Fruit fly (Drosophila melanogaster) whole organism, embryonic: ENCODE measurements around the gene CG1024.
A peak's percentile ranks its signal among the peaks of the same experiment; 100 is the strongest.

Experiments
- Bgb ChIP-seq: fragments of 200-800 bp; sonication (Bioruptor generic); IDR thresholded peaks from 2 replicates; pipeline ENCODE4 v1.3.6; 2022; ENCODE audit warnings: missing biosample characterization, missing genetic modification characterization; ENCODE audit not compliant: partially characterized antibody
- CG10959 ChIP-seq: fragments of 200-800 bp; sonication (Bioruptor generic); IDR thresholded peaks from 2 replicates; pipeline ENCODE4 v1.3.6; 2022; ENCODE audit warnings: missing biosample characterization, missing genetic modification characterization
- CG11560 ChIP-seq: fragments of 200-800 bp; sonication (Bioruptor generic); IDR thresholded peaks from 3 replicates; pipeline ENCODE4 v1.3.6; 2022; ENCODE audit warnings: missing biosample characterization, missing genetic modification characterization
- CG12236 ChIP-seq: fragments of 200-800 bp; sonication (Bioruptor generic); optimal IDR thresholded peaks from 2 replicates; lab custom pipeline; 2016; ENCODE audit warnings: missing biosample characterization, missing genetic modification characterization
- CG12659 ChIP-seq: fragments of 200-800 bp; sonication (Bioruptor generic); optimal IDR thresholded peaks from 3 replicates; lab custom pipeline; 2017; ENCODE audit warnings: mild to moderate bottlenecking, missing biosample characterization, missing genetic modification reagents, missing genetic modification characterization
- CG12744 ChIP-seq: fragments of 200-800 bp; sonication (Bioruptor generic); optimal IDR thresholded peaks from 2 replicates; lab custom pipeline; 2016; ENCODE audit warnings: missing biosample characterization, missing genetic modification characterization
- CG15696 ChIP-seq: fragments of 200-800 bp; sonication (Bioruptor generic); optimal IDR thresholded peaks from 2 replicates; lab custom pipeline; 2019; ENCODE audit warnings: missing biosample characterization, mild to moderate bottlenecking, missing genetic modification characterization, moderate library complexity
- CG16779 ChIP-seq: fragments of 200-800 bp; sonication (Bioruptor generic); IDR thresholded peaks from 2 replicates; pipeline ENCODE4 v1.3.6; 2022; ENCODE audit warnings: missing biosample characterization, missing genetic modification characterization
- CG17328 ChIP-seq: fragments of 200-800 bp; sonication (Bioruptor generic); IDR thresholded peaks from 2 replicates; pipeline ENCODE4 v1.3.6; 2022; ENCODE audit warnings: missing biosample characterization, missing genetic modification characterization
- CG17612 ChIP-seq: fragments of 200-800 bp; sonication (Bioruptor generic); IDR thresholded peaks from 2 replicates; pipeline ENCODE4 v1.3.6; 2022; ENCODE audit warnings: missing biosample characterization, missing genetic modification characterization
- CG1832 ChIP-seq: fragments of 200-800 bp; sonication (Bioruptor generic); optimal IDR thresholded peaks from 2 replicates; lab custom pipeline; 2017; ENCODE audit warnings: missing biosample characterization, mild to moderate bottlenecking, missing genetic modification characterization, inconsistent platforms
- CG18619 ChIP-seq: fragments of 200-800 bp; sonication (Bioruptor generic); optimal IDR thresholded peaks from 3 replicates; lab custom pipeline; 2017; ENCODE audit warnings: missing biosample characterization, mild to moderate bottlenecking, missing genetic modification characterization
- CG4282 ChIP-seq: fragments of 200-800 bp; sonication (Bioruptor generic); optimal IDR thresholded peaks from 2 replicates; lab custom pipeline; 2016; ENCODE audit warnings: missing biosample characterization, missing genetic modification characterization
- CG4328 ChIP-seq: fragments of 200-800 bp; sonication (Bioruptor generic); optimal IDR thresholded peaks from 3 replicates; lab custom pipeline; 2017; ENCODE audit warnings: missing biosample characterization, missing genetic modification reagents, missing genetic modification characterization
- CG5245 ChIP-seq: fragments of 200-800 bp; sonication (Bioruptor generic); optimal IDR thresholded peaks from 3 replicates; lab custom pipeline; 2016; ENCODE audit warnings: missing biosample characterization, missing genetic modification characterization
- CG6813 ChIP-seq: fragments of 200-800 bp; sonication (Bioruptor generic); optimal IDR thresholded peaks from 2 replicates; lab custom pipeline; 2017; ENCODE audit warnings: missing biosample characterization, missing genetic modification characterization, mild to moderate bottlenecking, moderate library complexity, missing genetic modification reagents
- CG7271 ChIP-seq: fragments of 200-800 bp; sonication (Bioruptor generic); optimal IDR thresholded peaks from 2 replicates; lab custom pipeline; 2018; ENCODE audit warnings: missing biosample characterization, mild to moderate bottlenecking, missing genetic modification characterization, moderate library complexity
- CG7839 ChIP-seq: fragments of 200-800 bp; sonication (Bioruptor generic); optimal IDR thresholded peaks from 3 replicates; lab custom pipeline; 2018; ENCODE audit warnings: missing biosample characterization, mild to moderate bottlenecking, missing genetic modification characterization, moderate library complexity
- CG8388 ChIP-seq: fragments of 200-800 bp; sonication (Bioruptor generic); optimal IDR thresholded peaks from 2 replicates; lab custom pipeline; 2019; ENCODE audit warnings: missing biosample characterization, mild to moderate bottlenecking, missing genetic modification characterization, moderate library complexity
- CG9437 ChIP-seq: fragments of 200-800 bp; sonication (Bioruptor generic); optimal IDR thresholded peaks from 2 replicates; lab custom pipeline; 2018; ENCODE audit warnings: missing biosample characterization, mild to moderate bottlenecking, missing genetic modification characterization
- Dip3 ChIP-seq: fragments of 200-800 bp; sonication (Bioruptor generic); optimal IDR thresholded peaks from 3 replicates; lab custom pipeline; 2016; ENCODE audit warnings: missing biosample characterization, missing genetic modification characterization
- Dp ChIP-seq: fragments of 200-800 bp; sonication (Bioruptor generic); optimal IDR thresholded peaks from 2 replicates; lab custom pipeline; 2018; ENCODE audit warnings: missing biosample characterization, mild to moderate bottlenecking, missing genetic modification characterization, moderate library complexity
- Ets97D ChIP-seq: fragments of 200-800 bp; sonication (Bioruptor generic); optimal IDR thresholded peaks from 3 replicates; lab custom pipeline; 2016; ENCODE audit warnings: missing biosample characterization, missing genetic modification characterization
- GATAe ChIP-seq: fragments of 200-800 bp; sonication (Bioruptor generic); conservative IDR thresholded peaks from 2 replicates; pipeline ENCODE4 v1.3.6; 2022; ENCODE audit warnings: missing biosample characterization, missing genetic modification characterization
- H2.0 ChIP-seq: fragments of 200-800 bp; sonication (Bioruptor generic); IDR thresholded peaks from 2 replicates; pipeline ENCODE4 v1.3.6; 2022; ENCODE audit warnings: missing biosample characterization, missing genetic modification characterization
- Hr39 ChIP-seq: fragments of >200 bp; optimal IDR thresholded peaks from 2 replicates; lab custom pipeline; 2017
- NC2α ChIP-seq: fragments of 200-800 bp; sonication (Bioruptor generic); optimal IDR thresholded peaks from 2 replicates; lab custom pipeline; 2016; ENCODE audit warnings: missing biosample characterization, missing genetic modification characterization
- Nf-YC ChIP-seq: fragments of 200-800 bp; optimal IDR thresholded peaks from 3 replicates; lab custom pipeline; 2019; ENCODE audit warnings: missing biosample characterization, mild to moderate bottlenecking, missing genetic modification characterization, moderate library complexity
- NfI ChIP-seq: fragments of 200-800 bp; sonication (Bioruptor generic); optimal IDR thresholded peaks from 3 replicates; lab custom pipeline; 2018; ENCODE audit warnings: missing biosample characterization, mild to moderate bottlenecking, missing genetic modification characterization, moderate library complexity
- Scr ChIP-seq: fragments of 200-800 bp; sonication (Bioruptor generic); IDR thresholded peaks from 2 replicates; pipeline ENCODE4 v1.3.6; 2022; ENCODE audit warnings: missing biosample characterization, missing genetic modification characterization; ENCODE audit not compliant: partially characterized antibody
- Ssrp ChIP-seq: fragments of 200-800 bp; sonication (Bioruptor generic); optimal IDR thresholded peaks from 2 replicates; lab custom pipeline; 2018; ENCODE audit warnings: missing biosample characterization, mild to moderate bottlenecking, missing genetic modification characterization, moderate library complexity
- Stat92E ChIP-seq, 3 experiments: fragments of >200 bp in 2 of 3; fragments of 200-800 bp in 1 of 3; sonication (Bioruptor generic) in 1 of 3; optimal IDR thresholded peaks; 2 replicates each; lab custom pipeline; 2017 to 2019; ENCODE audit warnings: missing biosample characterization in 3 of 3, missing genetic modification characterization in 3 of 3, mild to moderate bottlenecking in 1 of 3, moderate library complexity in 1 of 3
- Tbp ChIP-seq: fragments of >200 bp; optimal IDR thresholded peaks from 2 replicates; lab custom pipeline; 2018; ENCODE audit warnings: missing biosample characterization, missing genetic modification characterization
- ap ChIP-seq: fragments of 200-800 bp; sonication (Bioruptor generic); IDR thresholded peaks from 2 replicates; pipeline ENCODE4 v1.3.6; 2022; ENCODE audit warnings: missing biosample characterization, missing genetic modification characterization
- bab2 ChIP-seq: fragments of 200-800 bp; sonication (Bioruptor generic); optimal IDR thresholded peaks from 2 replicates; lab custom pipeline; 2016; ENCODE audit warnings: missing biosample characterization, missing genetic modification characterization
- cg ChIP-seq: fragments of 200-800 bp; sonication (Bioruptor generic); optimal IDR thresholded peaks from 3 replicates; lab custom pipeline; 2019; ENCODE audit warnings: missing biosample characterization, mild to moderate bottlenecking, missing genetic modification characterization, moderate library complexity
- chm ChIP-seq: fragments of 200-800 bp; sonication (Bioruptor generic); IDR thresholded peaks from 2 replicates; pipeline ENCODE4 v1.3.6; 2022; ENCODE audit warnings: missing biosample characterization, missing genetic modification characterization
- crp ChIP-seq, 2 experiments: fragments of 200-800 bp; sonication (Bioruptor generic); optimal IDR thresholded peaks; 2 replicates in 1 of 2; 3 replicates in 1 of 2; lab custom pipeline; 2017; ENCODE audit warnings: missing biosample characterization in 2 of 2, missing genetic modification characterization in 2 of 2, mild to moderate bottlenecking in 1 of 2, moderate library complexity in 1 of 2
- dpn ChIP-seq, 2 experiments: fragments of 200-800 bp; sonication (Bioruptor generic); optimal IDR thresholded peaks; 3 replicates each; lab custom pipeline; 2016; ENCODE audit warnings: missing biosample characterization in 2 of 2, missing genetic modification characterization in 2 of 2
- dysf ChIP-seq: fragments of 200-800 bp; sonication (Bioruptor generic); IDR thresholded peaks from 3 replicates; pipeline ENCODE4 v1.3.6; 2022; ENCODE audit warnings: missing biosample characterization, missing genetic modification characterization
- inv ChIP-seq: fragments of 200-800 bp; sonication (Bioruptor generic); IDR thresholded peaks from 2 replicates; pipeline ENCODE4 v1.3.6; 2022; ENCODE audit warnings: missing biosample characterization, missing genetic modification characterization; ENCODE audit not compliant: partially characterized antibody
- jing ChIP-seq: fragments of 200-800 bp; sonication (Bioruptor generic); optimal IDR thresholded peaks from 2 replicates; lab custom pipeline; 2018; ENCODE audit warnings: missing biosample characterization, mild to moderate bottlenecking, missing genetic modification characterization
- ken ChIP-seq: fragments of 200-800 bp; sonication (Bioruptor generic); IDR thresholded peaks from 3 replicates; pipeline ENCODE4 v1.3.6; 2022; ENCODE audit warnings: missing biosample characterization, missing genetic modification characterization
- lilli ChIP-seq: fragments of 200-800 bp; sonication (Bioruptor generic); optimal IDR thresholded peaks from 3 replicates; lab custom pipeline; 2016; ENCODE audit warnings: missing biosample characterization, missing genetic modification characterization
- pho ChIP-seq: fragments of 200-800 bp; sonication (Bioruptor generic); optimal IDR thresholded peaks from 2 replicates; lab custom pipeline; 2016; ENCODE audit warnings: missing biosample characterization, missing genetic modification characterization
- pros ChIP-seq: fragments of 200-800 bp; sonication (Bioruptor generic); optimal IDR thresholded peaks from 3 replicates; lab custom pipeline; 2019; ENCODE audit warnings: missing biosample characterization, mild to moderate bottlenecking, missing genetic modification characterization, moderate library complexity
- sisA ChIP-seq: fragments of 200-800 bp; sonication (Bioruptor generic); IDR thresholded peaks from 2 replicates; pipeline ENCODE4 v1.3.6; 2022; ENCODE audit warnings: missing biosample characterization, missing genetic modification characterization
- tin ChIP-seq: fragments of 200-800 bp; sonication (Bioruptor generic); optimal IDR thresholded peaks from 3 replicates; lab custom pipeline; 2016; ENCODE audit warnings: missing biosample characterization, missing genetic modification characterization
- vnd ChIP-seq: fragments of 200-800 bp; sonication (Bioruptor generic); IDR thresholded peaks from 3 replicates; pipeline ENCODE4 v1.3.6; 2022; ENCODE audit warnings: missing biosample characterization, missing genetic modification characterization; ENCODE audit not compliant: partially characterized antibody
- zen ChIP-seq: fragments of 200-800 bp; sonication (Bioruptor generic); optimal IDR thresholded peaks from 3 replicates; lab custom pipeline; 2018; ENCODE audit warnings: missing biosample characterization, mild to moderate bottlenecking, missing genetic modification characterization, moderate library complexity

The CG1024 gene

dm6 chr3R:6382733-6383465, 2.8 kb upstream of the CG1024 start, which contains the start of gene gzl (continued):
- TF ChIP-seq vnd (peak; percentile 96), CG4282 (no peak), CG15696 (no peak), ap (no peak), dpn (GFP tag; optimal IDR thresholded peaks at IDR 0.05; lab: Kevin White, UChicago) (no peak), Hr39 (lab: Kevin White, UChicago) (no peak), Ssrp (no peak), NfI (no peak), Scr (GFP tag; lab: Robert Waterston, UW) (peak; percentile 97), tin (GFP tag; lab: Kevin White, UChicago) (no peak), CG6813 (no peak), CG9437 (GFP tag; lab: Kevin White, UChicago) (no peak), CG7839 (tag; lab: Kevin White, UChicago) (no peak), bab2 (GFP tag; lab: Kevin White, UChicago) (no peak), Bgb (peak; percentile 98), Stat92E (GFP tag; optimal IDR thresholded peaks at IDR 0.05; lab: Kevin White, UChicago) (no peak), CG12744 (GFP tag; lab: Kevin White, UChicago) (no peak), H2.0 (GFP tag; lab: Robert Waterston, UW) (no peak), zen (peak; percentile 14), chm (no peak), Dp (GFP tag; lab: Kevin White, UChicago) (peak; percentile 64), dysf (GFP tag; lab: Robert Waterston, UW) (no peak), CG8388 (GFP tag; lab: Kevin White, UChicago) (no peak), CG4328 (no peak), CG7271 (no peak), CG12659 (GFP tag; lab: Kevin White, UChicago) (peak; percentile 29), pros (GFP tag; lab: Kevin White, UChicago) (no peak), sisA (GFP tag; lab: Robert Waterston, UW) (no peak), Ets97D (GFP tag; lab: Kevin White, UChicago) (peak; percentile 43), lilli (GFP tag; lab: Kevin White, UChicago) (peak; percentile 23), CG5245 (GFP tag; lab: Kevin White, UChicago) (no peak), CG10959 (no peak), CG11560 (tag; lab: Robert Waterston, UW) (no peak), GATAe (GFP tag; lab: Robert Waterston, UW) (no peak), crp (GFP tag; optimal IDR thresholded peaks at IDR 0.05; lab: Kevin White, UChicago) (no peak), CG12236 (no peak), NC2α (GFP tag; lab: Kevin White, UChicago) (no peak), CG1832 (no peak), CG17328 (GFP tag; lab: Robert Waterston, UW) (no peak), inv (GFP tag; lab: Robert Waterston, UW) (peak; percentile 96), pho (peak; percentile 9), Dip3 (GFP tag; lab: Kevin White, UChicago) (no peak), Tbp (GFP tag; lab: Kevin White, UChicago) (no peak), Nf-YC (no peak), CG16779 (GFP tag; lab: Robert Waterston, UW) (no peak), CG18619 (GFP tag; lab: Kevin White, UChicago) (no peak), ken (GFP tag; lab: Robert Waterston, UW) (no peak), jing (GFP tag; lab: Kevin White, UChicago) (no peak), CG17612 (GFP tag; lab: Robert Waterston, UW) (no peak), cg (GFP tag; lab: Kevin White, UChicago) (peak; percentile 93)
